Worm (Caenorhabditis elegans) whole organism, L1 larva: ENCODE results near the gene gcn-2.

Source experiments
- C16A3.4 ChIP-seq: fragments of 150-350 bp; optimal IDR thresholded peaks from 2 replicates; lab custom pipeline; 2014; ENCODE audit warnings: missing biosample characterization, missing genetic modification characterization
- Y116A8C.19 ChIP-seq: sonication (generic microtip); optimal IDR thresholded peaks from 2 replicates; lab custom pipeline; 2016; ENCODE audit warnings: missing compliant biosample characterization, missing genetic modification characterization, borderline replicate concordance
- aly-2 ChIP-seq: fragments of 150-350 bp; optimal IDR thresholded peaks from 2 replicates; lab custom pipeline; 2014; ENCODE audit warnings: missing biosample characterization, missing genetic modification characterization
- blmp-1 ChIP-seq: fragments of 150-350 bp; optimal IDR thresholded peaks from 2 replicates; lab custom pipeline; 2014; ENCODE audit warnings: missing biosample characterization, missing genetic modification characterization
- ceh-82 ChIP-seq, 3 experiments: fragments of 150-350 bp in 1 of 3; sonication (generic microtip) in 2 of 3; optimal IDR thresholded peaks; 2 replicates each; lab custom pipeline; 2014 to 2017; ENCODE audit warnings: missing biosample characterization in 3 of 3, missing genetic modification characterization in 3 of 3
- ceh-88 ChIP-seq: fragments of 200-800 bp; sonication (Bioruptor generic); IDR thresholded peaks from 2 replicates; pipeline ENCODE4 v1.3.6; 2022; ENCODE audit warnings: missing genetic modification characterization, missing compliant biosample characterization
- ceh-90 ChIP-seq: sonication (generic microtip); optimal IDR thresholded peaks from 2 replicates; lab custom pipeline; 2016; ENCODE audit warnings: missing genetic modification characterization, missing compliant biosample characterization
- ces-1 ChIP-seq: fragments of 150-350 bp; optimal IDR thresholded peaks from 2 replicates; lab custom pipeline; 2014; ENCODE audit warnings: missing biosample characterization, missing genetic modification reagents, missing genetic modification characterization
- dpl-1 ChIP-seq, 3 experiments: fragments of 150-350 bp in 2 of 3; sonication (generic microtip) in 1 of 3; optimal IDR thresholded peaks; 2 replicates each; lab custom pipeline; 2014 to 2017; ENCODE audit warnings: missing biosample characterization in 3 of 3, missing genetic modification characterization in 3 of 3, missing genetic modification reagents in 3 of 3
- efl-1 ChIP-seq, 4 experiments: fragments of 150-350 bp; optimal IDR thresholded peaks in 3 of 4; peaks in 1 of 4; 1 replicate in 1 of 4; 2 replicates in 3 of 4; lab custom pipeline; 2014; ENCODE audit warnings: missing biosample characterization in 2 of 4, missing genetic modification characterization in 2 of 4, missing genetic modification reagents in 2 of 4
- egl-13 ChIP-seq: sonication (generic microtip); optimal IDR thresholded peaks from 2 replicates; lab custom pipeline; 2016; ENCODE audit warnings: missing genotype, missing genetic modification reagents, missing genetic modification characterization, missing compliant biosample characterization
- egl-27 ChIP-seq, 2 experiments: fragments of 150-350 bp in 1 of 2; sonication (generic microtip); optimal IDR thresholded peaks; 3 replicates each; lab custom pipeline; 2017 to 2018; ENCODE audit warnings: missing biosample characterization in 2 of 2, missing genetic modification characterization in 2 of 2, missing genetic modification reagents in 2 of 2
- elt-2 ChIP-seq: sonication (generic microtip); optimal IDR thresholded peaks from 2 replicates; lab custom pipeline; 2016; ENCODE audit warnings: missing genetic modification characterization, mild to moderate bottlenecking, inconsistent platforms, missing compliant biosample characterization, missing genetic modification reagents
- elt-3 ChIP-seq, 6 experiments: fragments of 150-350 bp in 1 of 6; sonication (generic microtip); optimal IDR thresholded peaks; 2 replicates each; lab custom pipeline; 2017 to 2018; ENCODE audit warnings: missing biosample characterization in 6 of 6, missing genetic modification characterization in 6 of 6, inconsistent platforms in 1 of 6
- fkh-8 ChIP-seq: sonication (generic microtip); optimal IDR thresholded peaks from 2 replicates; lab custom pipeline; 2016; ENCODE audit warnings: mild to moderate bottlenecking, missing genetic modification characterization, missing compliant biosample characterization
- fos-1 ChIP-seq: fragments of 150-350 bp; optimal IDR thresholded peaks from 2 replicates; lab custom pipeline; 2014; ENCODE audit warnings: missing biosample characterization, missing genetic modification characterization
- grh-1 ChIP-seq: fragments of 200-800 bp; sonication (Bioruptor generic); IDR thresholded peaks from 2 replicates; pipeline ENCODE4 v1.3.6; 2022; ENCODE audit warnings: missing genetic modification reagents, missing genetic modification characterization, missing compliant biosample characterization
- hlh-17 ChIP-seq: fragments of 200-800 bp; sonication (Bioruptor generic); optimal IDR thresholded peaks from 2 replicates; lab custom pipeline; 2018; ENCODE audit warnings: missing genetic modification characterization, mild to moderate bottlenecking, missing compliant biosample characterization, moderate library complexity, borderline replicate concordance
- lin-14 ChIP-seq: fragments of 200-800 bp; sonication (Bioruptor generic); optimal IDR thresholded peaks from 2 replicates; lab custom pipeline; 2018; ENCODE audit warnings: mild to moderate bottlenecking, missing genetic modification characterization, moderate library complexity, missing compliant biosample characterization
- lin-35 ChIP-seq, 2 experiments: fragments of 150-350 bp; optimal IDR thresholded peaks; 2 replicates each; lab custom pipeline; 2014; ENCODE audit warnings: missing biosample characterization in 2 of 2, missing genetic modification characterization in 2 of 2, missing genetic modification reagents in 2 of 2
- lsy-2 ChIP-seq, 2 experiments: fragments of 150-350 bp; optimal IDR thresholded peaks; 2 replicates each; lab custom pipeline; 2014; ENCODE audit warnings: missing biosample characterization in 2 of 2, missing genetic modification characterization in 2 of 2
- mab-9 ChIP-seq: fragments of 200-800 bp; sonication (Bioruptor generic); IDR thresholded peaks from 2 replicates; pipeline ENCODE4 v1.3.6; 2022; ENCODE audit warnings: missing genetic modification reagents, missing genetic modification characterization, missing compliant biosample characterization
- mdl-1 ChIP-seq, 2 experiments: fragments of 150-350 bp; optimal IDR thresholded peaks; 2 replicates each; lab custom pipeline; 2014 to 2017; ENCODE audit warnings: missing biosample characterization in 2 of 2, missing genetic modification characterization in 2 of 2, inconsistent platforms in 1 of 2
- mef-2 ChIP-seq: fragments of 150-350 bp; optimal IDR thresholded peaks from 2 replicates; lab custom pipeline; 2014; ENCODE audit warnings: missing biosample characterization, missing genetic modification characterization
- mep-1 ChIP-seq: fragments of 150-350 bp; optimal IDR thresholded peaks from 2 replicates; lab custom pipeline; 2014; ENCODE audit warnings: missing biosample characterization, missing genetic modification characterization
- nhr-12 ChIP-seq: sonication (generic microtip); optimal IDR thresholded peaks from 2 replicates; lab custom pipeline; 2017; ENCODE audit warnings: missing biosample characterization, missing genetic modification characterization
- nhr-237 ChIP-seq: fragments of 150-350 bp; optimal IDR thresholded peaks from 2 replicates; lab custom pipeline; 2014; ENCODE audit warnings: missing biosample characterization, missing genetic modification characterization
- nhr-47 ChIP-seq: sonication (generic microtip); optimal IDR thresholded peaks from 2 replicates; lab custom pipeline; 2016; ENCODE audit warnings: mild to moderate bottlenecking, missing genetic modification characterization, moderate library complexity, missing compliant biosample characterization
- nhr-76 ChIP-seq: sonication (generic microtip); optimal IDR thresholded peaks from 2 replicates; lab custom pipeline; 2017; ENCODE audit warnings: missing biosample characterization, missing genetic modification characterization
- nhr-77 ChIP-seq: fragments of 150-350 bp; optimal IDR thresholded peaks from 2 replicates; lab custom pipeline; 2014; ENCODE audit warnings: missing biosample characterization, missing genetic modification characterization
- nhr-84 ChIP-seq: sonication (generic microtip); optimal IDR thresholded peaks from 2 replicates; lab custom pipeline; 2017; ENCODE audit warnings: missing biosample characterization, missing genetic modification characterization
- nhr-85 ChIP-seq: sonication (generic microtip); peaks from one replicate; lab custom pipeline; 2016; ENCODE audit warnings: missing genetic modification characterization, inconsistent platforms, missing compliant biosample characterization
- pag-3 ChIP-seq: sonication (generic microtip); optimal IDR thresholded peaks from 2 replicates; lab custom pipeline; 2017; ENCODE audit warnings: missing genetic modification characterization, mild to moderate bottlenecking, missing compliant biosample characterization, antibody characterized with exemption, borderline replicate concordance; ENCODE audit not compliant: insufficient read depth
- rnt-1 ChIP-seq: sonication (generic microtip); optimal IDR thresholded peaks from 2 replicates; lab custom pipeline; 2016; ENCODE audit warnings: mild to moderate bottlenecking, missing genetic modification characterization, moderate library complexity, missing compliant biosample characterization
- skn-1 ChIP-seq: fragments of 150-350 bp; optimal IDR thresholded peaks from 2 replicates; lab custom pipeline; 2014; ENCODE audit warnings: missing biosample characterization, missing genetic modification characterization
- snu-23 ChIP-seq: sonication (generic microtip); optimal IDR thresholded peaks from 2 replicates; lab custom pipeline; 2016; ENCODE audit warnings: missing genetic modification characterization, missing compliant biosample characterization
- sptf-1 ChIP-seq: fragments of 150-350 bp; optimal IDR thresholded peaks from 2 replicates; lab custom pipeline; 2014; ENCODE audit warnings: missing biosample characterization, missing genetic modification characterization
- sup-37 ChIP-seq: fragments of 200-800 bp; sonication (Bioruptor generic); optimal IDR thresholded peaks from 2 replicates; lab custom pipeline; 2018; ENCODE audit warnings: mild to moderate bottlenecking, missing genetic modification characterization, missing compliant biosample characterization
- swsn-7 ChIP-seq: sonication (generic microtip); optimal IDR thresholded peaks from 2 replicates; lab custom pipeline; 2016; ENCODE audit warnings: missing genetic modification characterization, missing compliant biosample characterization
- tlp-1 ChIP-seq: fragments of 150-350 bp; optimal IDR thresholded peaks from 2 replicates; lab custom pipeline; 2014; ENCODE audit warnings: missing biosample characterization, missing genetic modification characterization
- unc-130 ChIP-seq: fragments of 150-350 bp; optimal IDR thresholded peaks from 2 replicates; lab custom pipeline; 2017; ENCODE audit warnings: missing biosample characterization, missing genetic modification characterization, inconsistent platforms
- unc-86 ChIP-seq: sonication (generic microtip); optimal IDR thresholded peaks from 2 replicates; lab custom pipeline; 2016; ENCODE audit warnings: missing genetic modification characterization, missing compliant biosample characterization
- unc-98 ChIP-seq: fragments of 200-800 bp; sonication (Bioruptor generic); IDR thresholded peaks from 2 replicates; pipeline ENCODE4 v1.3.6; 2022; ENCODE audit warnings: missing genetic modification characterization, missing compliant biosample characterization
- zag-1 ChIP-seq: fragments of 150-350 bp; optimal IDR thresholded peaks from 2 replicates; lab custom pipeline; 2014; ENCODE audit warnings: missing biosample characterization, missing genetic modification characterization

Gene gcn-2

ce11 chrII:13083752-13084214, at the start of gene gcn-2, which contains the start of gene Y81G3A.1 (continued):
- TF ChIP-seq ceh-90 (tag; lab: Kevin White, UChicago) (no peak), nhr-77 (tag; lab: Kevin White, UChicago) (no peak), unc-98 (GFP tag; lab: Robert Waterston, UW) (no peak), aly-2 (tag; lab: Kevin White, UChicago) (peak; percentile 24), egl-27 (tag; optimal IDR thresholded peaks at IDR 0.05; lab: Kevin White, UChicago) (no peak), elt-2 (tag; lab: Kevin White, UChicago) (no peak), zag-1 (no peak), sup-37 (GFP tag; lab: Kevin White, UChicago) (no peak), ces-1 (GFP tag; lab: Kevin White, UChicago) (no peak), egl-13 (tag; lab: Kevin White, UChicago) (no peak), sptf-1 (tag; lab: Kevin White, UChicago) (no peak), rnt-1 (tag; lab: Kevin White, UChicago) (peak; percentile 74), nhr-76 (tag; lab: Kevin White, UChicago) (no peak), fos-1 (tag; lab: Kevin White, UChicago) (no peak), nhr-12 (tag; lab: Kevin White, UChicago) (no peak), lsy-2 (tag; optimal IDR thresholded peaks at IDR 0.05; lab: Kevin White, UChicago) (peak; percentile 64 to 76), nhr-237 (tag; lab: Kevin White, UChicago) (no peak), grh-1 (no peak), lin-14 (GFP tag; lab: Kevin White, UChicago) (no peak), mep-1 (no peak), mef-2 (no peak), blmp-1 (tag; lab: Kevin White, UChicago) (peak; percentile 84), ceh-88 (GFP tag; lab: Robert Waterston, UW) (no peak), ceh-82 (tag; optimal IDR thresholded peaks at IDR 0.05; lab: Kevin White, UChicago) (peak; percentile 50 to 64 (median 62)), Y116A8C.19 (tag; lab: Kevin White, UChicago) (no peak), elt-3 (tag; optimal IDR thresholded peaks at IDR 0.05; lab: Kevin White, UChicago) (no peak), unc-86 (tag; lab: Kevin White, UChicago) (peak; percentile 11), hlh-17 (GFP tag; lab: Kevin White, UChicago) (no peak), dpl-1 (GFP tag; optimal IDR thresholded peaks at IDR 0.05; lab: Kevin White, UChicago) (peak; percentile 95 to 97 (median 97)), nhr-85 (tag; lab: Kevin White, UChicago) (peak; percentile 60), fkh-8 (tag; lab: Kevin White, UChicago) (peak; percentile 16)
- TF ChIP-seq, all 84 proteins: peak for 34

- peak; percentile 43 for TF ChIP-seq pag-3 (tag; lab: Kevin White, UChicago)
- TF ChIP-seq C16A3.4 (tag; lab: Kevin White, UChicago): peak; percentile 7
- peak; percentile 3 for TF ChIP-seq nhr-47 (tag; lab: Kevin White, UChicago)
- no peak for TF ChIP-seq nhr-84 (tag; lab: Kevin White, UChicago)
- TF ChIP-seq snu-23 (GFP tag; lab: Kevin White, UChicago): peak; percentile 17
- peak; percentile 8 for TF ChIP-seq swsn-7 (tag; lab: Kevin White, UChicago)
- TF ChIP-seq tlp-1 (tag; lab: Kevin White, UChicago): no peak
- TF ChIP-seq efl-1 (optimal IDR thresholded peaks at IDR 0.05; lab: Kevin White, UChicago): peak; percentile 14 to 37
- TF ChIP-seq efl-1 (GFP tag; optimal IDR thresholded peaks at IDR 0.05 in 1 of 2; lab: Kevin White, UChicago): peak; percentile 43 to 47
- TF ChIP-seq lin-35 (GFP tag; optimal IDR thresholded peaks at IDR 0.05; lab: Kevin White, UChicago): peak; percentile 39 to 67
- TF ChIP-seq unc-130 (tag; lab: Kevin White, UChicago): peak; percentile 2
- no peak for TF ChIP-seq fos-1 (tag; lab: Kevin White, UChicago)
- no peak for TF ChIP-seq mab-9 (GFP tag; lab: Robert Waterston, UW)
- peak; percentile 37 for TF ChIP-seq blmp-1 (tag; lab: Kevin White, UChicago)
- peak; percentile 29 for TF ChIP-seq skn-1 (tag; lab: Kevin White, UChicago)
- TF ChIP-seq mep-1: peak; percentile 32
- no peak for TF ChIP-seq mdl-1 (tag; optimal IDR thresholded peaks at IDR 0.05; lab: Kevin White, UChicago)
- peak in 1 of 2 experiments; percentile 56 for TF ChIP-seq lsy-2 (tag; optimal IDR thresholded peaks at IDR 0.05; lab: Kevin White, UChicago)
- TF ChIP-seq dpl-1 (GFP tag; optimal IDR thresholded peaks at IDR 0.05; lab: Kevin White, UChicago): peak in 2 of 3 experiments; percentile 21 to 52
- TF ChIP-seq, all 84 proteins: peak for 13
Measured at ce11 chrII:13036717-13037116, 47.2 kb upstream of the gcn-2 start, which contains the start of gene F18A11.3. Gene F18A11.3, minus strand, starts transcription at chrII:13036841.
